Fruit fly (Drosophila melanogaster): ENCODE measurements around the gene Miro.
A peak's percentile ranks its signal among the peaks of the same experiment; 100 is the strongest.

The Miro gene

dm6 chr3R:24007775-24008506 lies 30.7 kb downstream of the Miro start (continued):
- no peak for TF ChIP-seq lov (optimal IDR thresholded peaks at IDR 0.05)
- TF ChIP-seq lov (GFP tag; IDR thresholded peaks at IDR 0.05): no peak
- no peak for TF ChIP-seq Doc3 (GFP tag; IDR thresholded peaks at IDR 0.05; ENCODE audit: partially characterized antibody)
- no peak for TF ChIP-seq Side (GFP tag; optimal IDR thresholded peaks at IDR 0.05)
- peak; percentile 5 for TF ChIP-seq exex (tag; optimal IDR thresholded peaks at IDR 0.05)
- TF ChIP-seq CG12942 (GFP tag; optimal IDR thresholded peaks at IDR 0.05): no peak
- no peak for TF ChIP-seq Kr (GFP tag; optimal IDR thresholded peaks at IDR 0.05)
- peak; percentile 43 for TF ChIP-seq nmo (GFP tag; optimal IDR thresholded peaks at IDR 0.05)
- peak; percentile 61 for TF ChIP-seq row (GFP tag; IDR thresholded peaks at IDR 0.05)
- TF ChIP-seq sens-2 (GFP tag; IDR thresholded peaks at IDR 0.05): no peak
- no peak for TF ChIP-seq CG11093 (GFP tag; IDR thresholded peaks at IDR 0.05)
- peak; percentile 33 for TF ChIP-seq CG9437 (GFP tag; optimal IDR thresholded peaks at IDR 0.05)
- TF ChIP-seq CG7839 (tag; optimal IDR thresholded peaks at IDR 0.05): peak; percentile 61
- TF ChIP-seq CG13296 (GFP tag; optimal IDR thresholded peaks at IDR 0.05): no peak
- no peak for TF ChIP-seq CG18764 (GFP tag; optimal IDR thresholded peaks at IDR 0.05)
- peak; percentile 8 for TF ChIP-seq CG6254 (GFP tag; optimal IDR thresholded peaks at IDR 0.05)
- no peak for TF ChIP-seq NfI (GFP tag; optimal IDR thresholded peaks at IDR 0.05)
- TF ChIP-seq trh (GFP tag; optimal IDR thresholded peaks at IDR 0.05): no peak
- TF ChIP-seq sqz (GFP tag; optimal IDR thresholded peaks at IDR 0.05): no peak
- TF ChIP-seq NK7.1 (GFP tag; optimal IDR thresholded peaks at IDR 0.05): no peak
- no peak for TF ChIP-seq dan (GFP tag; IDR thresholded peaks at IDR 0.05)
- no peak for TF ChIP-seq CG11456 (GFP tag; IDR thresholded peaks at IDR 0.05)
- no peak for TF ChIP-seq CG2199 (GFP tag; IDR thresholded peaks at IDR 0.05)

- TF ChIP-seq zen2 (GFP tag; IDR thresholded peaks at IDR 0.05; ENCODE audit: partially characterized antibody) (no peak), Dbx (GFP tag; IDR thresholded peaks at IDR 0.05) (peak; percentile 41; the same call in 1 of the 3 replicates), CG10543 (GFP tag; optimal IDR thresholded peaks at IDR 0.05) (peak; percentile 15), CG11723 (GFP tag; optimal IDR thresholded peaks at IDR 0.05) (no peak), CG13287 (GFP tag; IDR thresholded peaks at IDR 0.05; ENCODE audit: partially characterized antibody) (no peak), Awh (GFP tag; IDR thresholded peaks at IDR 0.05) (no peak), Tbp (GFP tag; optimal IDR thresholded peaks at IDR 0.05) (no peak), zf30C (GFP tag; optimal IDR thresholded peaks at IDR 0.05) (no peak), CG7839 (tag; optimal IDR thresholded peaks at IDR 0.05) (peak; percentile 3), jigr1 (GFP tag; IDR thresholded peaks at IDR 0.05) (no peak), Hr39 (optimal IDR thresholded peaks at IDR 0.05) (no peak), CG17385 (GFP tag; optimal IDR thresholded peaks at IDR 0.05) (no peak), Drgx (GFP tag; IDR thresholded peaks at IDR 0.05) (0 out of 2 replicates have a peak, but pooled peaks have one; percentile 42), Lhr (GFP tag; optimal IDR thresholded peaks at IDR 0.05) (no peak), CG9932 (GFP tag; IDR thresholded peaks at IDR 0.05) (no peak), oc (tag; optimal IDR thresholded peaks at IDR 0.05) (no peak), Sox100B (GFP tag; optimal IDR thresholded peaks at IDR 0.05) (peak; percentile 7), so (GFP tag; IDR thresholded peaks at IDR 0.05) (peak; percentile 17; the same call in 1 of the 3 replicates), CG1647 (GFP tag; optimal IDR thresholded peaks at IDR 0.05) (no peak), CG9727 (GFP tag; optimal IDR thresholded peaks at IDR 0.05) (no peak), pan (optimal IDR thresholded peaks at IDR 0.05) (no peak), pan (GFP tag; optimal IDR thresholded peaks at IDR 0.05 in 1 of 2, IDR thresholded peaks at IDR 0.05 in 1 of 2) (peak in 1 of 2 experiments; percentile 19), CG2678 (tag; optimal IDR thresholded peaks at IDR 0.05) (peak; percentile 45), H15 (GFP tag; IDR thresholded peaks at IDR 0.05) (no peak), fd64A (GFP tag; optimal IDR thresholded peaks at IDR 0.05) (no peak), CG10462 (GFP tag; optimal IDR thresholded peaks at IDR 0.05) (no peak), zfh1 (GFP tag; IDR thresholded peaks at IDR 0.05) (no peak), CG15073 (GFP tag; optimal IDR thresholded peaks at IDR 0.05) (no peak)
These were observed 32.0 kb downstream of the Miro start for dm6 chr3R:24006449-24007159.

All from whole organism, embryonic.